Worm (Caenorhabditis elegans) whole organism, early embryonic: ENCODE data around the gene ent-5.

Experiments
- B0310.2 ChIP-seq: sonication (generic microtip); optimal IDR thresholded peaks from 2 replicates; lab custom pipeline; 2016; ENCODE audit warnings: mild to moderate bottlenecking, missing genetic modification characterization, missing compliant biosample characterization
- ama-1 ChIP-seq: fragments of 150-350 bp; optimal IDR thresholded peaks from 2 replicates; lab custom pipeline; 2014
- ceh-13 ChIP-seq: fragments of 200-800 bp; sonication (Bioruptor generic); optimal IDR thresholded peaks from 2 replicates; lab custom pipeline; 2018; ENCODE audit warnings: mild to moderate bottlenecking, missing genetic modification characterization, missing compliant biosample characterization
- hmg-4 ChIP-seq: fragments of 200-800 bp; sonication (Bioruptor generic); optimal IDR thresholded peaks from 2 replicates; lab custom pipeline; 2018; ENCODE audit warnings: mild to moderate bottlenecking, missing genetic modification characterization, missing compliant biosample characterization
- scrt-1 ChIP-seq: fragments of 200-800 bp; sonication (Bioruptor generic); IDR thresholded peaks from 2 replicates; pipeline ENCODE4 v1.3.6; 2022; ENCODE audit warnings: missing genetic modification characterization, missing compliant biosample characterization
- sea-1 ChIP-seq: fragments of 200-800 bp; sonication (Bioruptor generic); conservative IDR thresholded peaks from 2 replicates; pipeline ENCODE4 v1.3.6; 2022; ENCODE audit warnings: missing genetic modification characterization, missing compliant biosample characterization
- tra-4 ChIP-seq: sonication (generic microtip); optimal IDR thresholded peaks from 2 replicates; lab custom pipeline; 2017; ENCODE audit warnings: missing genetic modification characterization, missing compliant biosample characterization

ce11 chrX:4620019-4620418 lies 29.0 kb downstream of the ent-5 start:
- TF ChIP-seq scrt-1 (no peak), ceh-13 (no peak), B0310.2 (tag; lab: Kevin White, UChicago) (no peak), tra-4 (tag; lab: Kevin White, UChicago) (no peak), hmg-4 (GFP tag; lab: Kevin White, UChicago) (peak; percentile 37), ama-1 (lab: Kevin White, UChicago) (no peak), sea-1 (GFP tag; lab: Robert Waterston, UW) (no peak)
